Fruit fly (Drosophila melanogaster) whole organism, adult: ENCODE data around the gene CG11693.

Experiments
- CG11617 ChIP-seq: fragments of 200-800 bp; sonication (Bioruptor generic); optimal IDR thresholded peaks from 2 replicates; lab custom pipeline; 2017; ENCODE audit warnings: mild to moderate bottlenecking, missing biosample characterization, missing genetic modification reagents, missing genetic modification characterization
- CG12768 ChIP-seq: fragments of 200-800 bp; sonication (Bioruptor generic); optimal IDR thresholded peaks from 2 replicates; lab custom pipeline; 2017; ENCODE audit warnings: missing biosample characterization, missing genetic modification characterization, mild to moderate bottlenecking, moderate library complexity, missing genetic modification reagents
- CG14711 ChIP-seq: fragments of 200-800 bp; sonication (Bioruptor generic); optimal IDR thresholded peaks from 2 replicates; lab custom pipeline; 2018; ENCODE audit warnings: missing biosample characterization, mild to moderate bottlenecking, missing genetic modification characterization, moderate library complexity
- CG1620 ChIP-seq: fragments of 200-800 bp; sonication (Bioruptor generic); optimal IDR thresholded peaks from 2 replicates; lab custom pipeline; 2016; ENCODE audit warnings: missing biosample characterization, missing genetic modification characterization
- CG33017 ChIP-seq: fragments of 200-800 bp; sonication (Bioruptor generic); optimal IDR thresholded peaks from 2 replicates; lab custom pipeline; 2018; ENCODE audit warnings: missing biosample characterization, mild to moderate bottlenecking, missing genetic modification characterization, moderate library complexity
- CG5204 ChIP-seq: fragments of 200-800 bp; sonication (Bioruptor generic); optimal IDR thresholded peaks from 2 replicates; lab custom pipeline; 2016; ENCODE audit warnings: missing biosample characterization, missing genetic modification characterization
- CG7045 ChIP-seq: fragments of 200-800 bp; sonication (Bioruptor generic); optimal IDR thresholded peaks from 2 replicates; lab custom pipeline; 2017; ENCODE audit warnings: missing biosample characterization, mild to moderate bottlenecking, missing genetic modification characterization
- CG7101 ChIP-seq: fragments of 200-800 bp; sonication (Bioruptor generic); optimal IDR thresholded peaks from 2 replicates; lab custom pipeline; 2018; ENCODE audit warnings: missing biosample characterization, mild to moderate bottlenecking, missing genetic modification characterization, moderate library complexity
- Clk ChIP-seq: fragments of 200-800 bp; sonication (Bioruptor generic); optimal IDR thresholded peaks from 2 replicates; lab custom pipeline; 2017; ENCODE audit warnings: missing biosample characterization, missing genetic modification characterization
- Crg-1 ChIP-seq: fragments of 200-800 bp; sonication (Bioruptor generic); optimal IDR thresholded peaks from 2 replicates; lab custom pipeline; 2016; ENCODE audit warnings: missing biosample characterization, missing genetic modification characterization
- Hr96 ChIP-seq: fragments of 200-800 bp; sonication (Bioruptor generic); optimal IDR thresholded peaks from 2 replicates; lab custom pipeline; 2016; ENCODE audit warnings: missing biosample characterization, missing genetic modification characterization
- Mnt ChIP-seq: fragments of 200-800 bp; sonication (Bioruptor generic); optimal IDR thresholded peaks from 2 replicates; lab custom pipeline; 2016; ENCODE audit warnings: missing biosample characterization, mild to moderate bottlenecking, missing genetic modification characterization
- bab1 ChIP-seq: fragments of 200-800 bp; sonication (Bioruptor generic); optimal IDR thresholded peaks from 3 replicates; lab custom pipeline; 2019; ENCODE audit warnings: missing biosample characterization, mild to moderate bottlenecking, missing genetic modification characterization, moderate library complexity
- cic ChIP-seq: fragments of 200-800 bp; sonication (Bioruptor generic); optimal IDR thresholded peaks from 2 replicates; lab custom pipeline; 2017; ENCODE audit warnings: missing biosample characterization, mild to moderate bottlenecking, missing genetic modification characterization, moderate library complexity
- cnc ChIP-seq, 2 experiments: fragments of >200 bp; optimal IDR thresholded peaks; 2 replicates each; lab custom pipeline; 2017
- kay ChIP-seq: fragments of 200-800 bp; sonication (Bioruptor generic); peaks from one replicate; lab custom pipeline; 2016; ENCODE audit warnings: missing biosample characterization, missing genetic modification characterization, borderline replicate concordance
- ovo ChIP-seq: fragments of 200-800 bp; sonication (Bioruptor generic); optimal IDR thresholded peaks from 2 replicates; lab custom pipeline; 2016; ENCODE audit warnings: missing biosample characterization, missing genetic modification characterization
- pad ChIP-seq: fragments of 200-800 bp; sonication (Bioruptor generic); optimal IDR thresholded peaks from 3 replicates; lab custom pipeline; 2017; ENCODE audit warnings: missing biosample characterization, missing genetic modification characterization, mild to moderate bottlenecking, moderate library complexity, missing genetic modification reagents
- tj ChIP-seq: fragments of 200-800 bp; sonication (Bioruptor generic); optimal IDR thresholded peaks from 3 replicates; lab custom pipeline; 2017; ENCODE audit warnings: missing biosample characterization, mild to moderate bottlenecking, missing genetic modification characterization, moderate library complexity
- toe ChIP-seq: fragments of 200-800 bp; sonication (Bioruptor generic); optimal IDR thresholded peaks from 2 replicates; lab custom pipeline; 2016; ENCODE audit warnings: missing biosample characterization, missing genetic modification characterization

Gene CG11693

dm6 chr3R:8347279-8347678 is 36.7 kb upstream of the CG11693 start, which contains the start of gene CG7352:
CG7352 (plus strand) TSS chr3R:8347579.
- TF ChIP-seq Crg-1, result no peak
- TF ChIP-seq tj, result no peak
- no peak for TF ChIP-seq CG7045 (GFP tag; lab: Kevin White, UChicago)
- no peak for TF ChIP-seq kay (GFP tag; lab: Kevin White, UChicago)
- TF ChIP-seq cic (GFP tag; lab: Kevin White, UChicago), result no peak
- TF ChIP-seq CG7101 (tag; lab: Kevin White, UChicago), result no peak
- no peak for TF ChIP-seq CG11617 (GFP tag; lab: Kevin White, UChicago)
- TF ChIP-seq cnc (optimal IDR thresholded peaks at IDR 0.05; lab: Kevin White, UChicago), result no peak
- no peak for TF ChIP-seq Clk (GFP tag; lab: Kevin White, UChicago)
- no peak for TF ChIP-seq CG5204 (GFP tag; lab: Kevin White, UChicago)
- TF ChIP-seq CG1620 (GFP tag; lab: Kevin White, UChicago), result no peak
- no peak for TF ChIP-seq bab1
- TF ChIP-seq Hr96 (GFP tag; lab: Kevin White, UChicago), result no peak
- no peak for TF ChIP-seq CG14711 (tag; lab: Kevin White, UChicago)
- no peak for TF ChIP-seq CG33017 (tag; lab: Kevin White, UChicago)
- TF ChIP-seq ovo (GFP tag; lab: Kevin White, UChicago), result no peak
- TF ChIP-seq pad (GFP tag; lab: Kevin White, UChicago), result no peak

dm6 chr3R:8344174-8344573 is 33.6 kb upstream of the CG11693 start, which contains the start of gene DppIII:
DppIII (plus strand) TSS chr3R:8344400.
- TF ChIP-seq CG1620 (GFP tag; lab: Kevin White, UChicago) (no peak), cnc (optimal IDR thresholded peaks at IDR 0.05; lab: Kevin White, UChicago) (peak in 1 of 2 experiments; percentile 40), CG7101 (tag; lab: Kevin White, UChicago) (no peak), tj (no peak), CG33017 (tag; lab: Kevin White, UChicago) (no peak), bab1 (no peak)

DNA sequence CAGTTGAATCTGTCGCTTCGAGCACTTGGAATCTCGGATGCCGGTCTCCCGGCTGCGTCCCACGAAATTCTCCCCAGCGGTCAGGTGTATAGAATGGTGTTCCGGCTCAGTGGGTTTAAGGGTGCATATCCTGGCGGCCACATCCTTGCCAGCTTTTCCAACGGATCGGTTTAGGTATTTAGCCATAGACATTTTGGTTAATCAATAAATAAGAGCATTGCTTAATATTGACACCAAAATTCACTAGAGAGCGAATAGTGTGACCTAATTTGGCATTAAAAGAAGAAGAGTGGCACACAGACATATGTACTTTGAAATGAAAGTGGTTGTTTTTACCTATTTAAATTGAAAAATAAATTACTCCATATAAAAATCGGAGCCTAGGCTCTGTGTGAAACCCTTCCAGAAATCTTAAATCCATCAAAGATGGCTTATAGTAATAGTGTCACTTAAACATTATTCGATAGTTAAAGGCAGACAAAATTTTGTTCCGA is 32.7 kb upstream of the CG11693 start, which contains the start of the genes PNKP and COX7AL:
Gene PNKP, minus strand, starts transcription at position 266 of the 494 bp plus-strand sequence.
Gene COX7AL, plus strand, starts transcription at position 419 of the 494 bp plus-strand sequence.
- no peak for TF ChIP-seq cic (GFP tag; lab: Kevin White, UChicago)
- TF ChIP-seq tj, result no peak
- TF ChIP-seq cnc (optimal IDR thresholded peaks at IDR 0.05; lab: Kevin White, UChicago), result no peak
- TF ChIP-seq toe (GFP tag; lab: Kevin White, UChicago), result no peak
- TF ChIP-seq CG5204 (GFP tag; lab: Kevin White, UChicago), result no peak
- TF ChIP-seq Hr96 (GFP tag; lab: Kevin White, UChicago), result no peak
- TF ChIP-seq Crg-1, result no peak
- TF ChIP-seq Mnt (GFP tag; lab: Kevin White, UChicago), result no peak
- no peak for TF ChIP-seq Clk (GFP tag; lab: Kevin White, UChicago)
- TF ChIP-seq CG14711 (tag; lab: Kevin White, UChicago), result no peak
- no peak for TF ChIP-seq CG12768 (GFP tag; lab: Kevin White, UChicago)
- TF ChIP-seq CG7045 (GFP tag; lab: Kevin White, UChicago), result no peak
- no peak for TF ChIP-seq CG11617 (GFP tag; lab: Kevin White, UChicago)
- TF ChIP-seq ovo (GFP tag; lab: Kevin White, UChicago), result no peak
- TF ChIP-seq CG33017 (tag; lab: Kevin White, UChicago), result no peak
- no peak for TF ChIP-seq CG1620 (GFP tag; lab: Kevin White, UChicago)
- no peak for TF ChIP-seq pad (GFP tag; lab: Kevin White, UChicago)
- no peak for TF ChIP-seq kay (GFP tag; lab: Kevin White, UChicago)
- no peak for TF ChIP-seq CG7101 (tag; lab: Kevin White, UChicago)

DNA sequence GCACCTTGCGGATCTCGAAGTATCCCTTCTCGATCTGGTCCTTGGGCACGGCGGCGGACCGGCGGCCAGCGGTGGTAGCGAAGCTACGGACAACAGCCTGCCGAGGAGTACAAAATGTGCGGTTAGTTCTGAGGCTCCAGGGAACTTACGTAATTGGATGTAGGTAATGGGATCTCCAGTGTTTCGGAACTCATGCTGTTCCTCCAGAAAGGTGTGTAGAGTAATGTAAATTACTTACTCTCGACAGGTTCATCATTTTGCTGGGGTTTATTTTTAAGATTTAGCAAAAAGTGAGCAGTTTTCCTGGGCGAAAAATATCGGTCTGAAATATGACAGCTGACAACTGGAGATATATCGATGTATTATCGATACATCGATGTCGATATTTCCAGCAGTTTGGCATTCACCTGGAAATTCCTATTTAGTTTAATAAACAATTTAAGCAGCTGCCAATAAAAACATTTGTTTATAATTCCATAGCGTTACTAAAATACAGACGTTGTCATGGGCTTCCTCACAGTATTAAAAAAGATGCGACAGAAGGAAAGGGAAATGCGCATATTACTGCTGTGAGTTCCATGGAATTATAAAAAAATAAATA is 30.2 kb upstream of the CG11693 start, which contains the start of the genes COX7A and Arl2:
Gene COX7A, minus strand, starts transcription at position 369 of the 601 bp plus-strand sequence.
Gene Arl2, plus strand, starts transcription at position 426 of the 601 bp plus-strand sequence.
- TF ChIP-seq cic (GFP tag; lab: Kevin White, UChicago) (no peak), toe (GFP tag; lab: Kevin White, UChicago) (no peak), CG12768 (GFP tag; lab: Kevin White, UChicago) (no peak), CG14711 (tag; lab: Kevin White, UChicago) (peak; percentile 16), Crg-1 (peak; percentile 20), cnc (optimal IDR thresholded peaks at IDR 0.05; lab: Kevin White, UChicago) (no peak), ovo (GFP tag; lab: Kevin White, UChicago) (no peak), kay (GFP tag; lab: Kevin White, UChicago) (no peak), Hr96 (GFP tag; lab: Kevin White, UChicago) (no peak), CG7045 (GFP tag; lab: Kevin White, UChicago) (no peak), CG5204 (GFP tag; lab: Kevin White, UChicago) (no peak), CG11617 (GFP tag; lab: Kevin White, UChicago) (no peak), bab1 (peak; percentile 8), Clk (GFP tag; lab: Kevin White, UChicago) (no peak), tj (peak; percentile 23), pad (GFP tag; lab: Kevin White, UChicago) (no peak), CG7101 (tag; lab: Kevin White, UChicago) (peak; percentile 1)

- TF ChIP-seq CG7045 (GFP tag; lab: Kevin White, UChicago) (no peak), CG5204 (GFP tag; lab: Kevin White, UChicago) (no peak), cnc (optimal IDR thresholded peaks at IDR 0.05; lab: Kevin White, UChicago) (no peak), bab1 (no peak)
Measured at dm6 chr3R:8336012-8336567, 25.5 kb upstream of the CG11693 start.
